Fruit fly (Drosophila melanogaster) whole organism, embryonic: ENCODE measurements around the gene Tsf2.

ENCODE experiments used
- Adf1 ChIP-seq: fragments of 200-800 bp; sonication (Bioruptor generic); IDR thresholded peaks from 2 replicates; pipeline ENCODE4 v1.3.6; 2022; ENCODE audit warnings: missing biosample characterization, missing genetic modification characterization
- Blimp-1 ChIP-seq: fragments of 200-800 bp; sonication (Bioruptor generic); optimal IDR thresholded peaks from 3 replicates; lab custom pipeline; 2018; ENCODE audit warnings: missing biosample characterization, missing genetic modification characterization, mild to moderate bottlenecking, moderate library complexity, missing genetic modification reagents
- Bteb2 ChIP-seq: fragments of 200-800 bp; sonication (Bioruptor generic); optimal IDR thresholded peaks from 2 replicates; lab custom pipeline; 2016; ENCODE audit warnings: missing biosample characterization, missing genetic modification characterization
- CG10959 ChIP-seq: fragments of 200-800 bp; sonication (Bioruptor generic); IDR thresholded peaks from 2 replicates; pipeline ENCODE4 v1.3.6; 2022; ENCODE audit warnings: missing biosample characterization, missing genetic modification characterization
- CG11456 ChIP-seq: fragments of 200-800 bp; sonication (Bioruptor generic); IDR thresholded peaks from 3 replicates; pipeline ENCODE4 v1.3.6; 2022; ENCODE audit warnings: missing biosample characterization, missing genetic modification characterization
- CG15269 ChIP-seq: fragments of 200-800 bp; sonication (Bioruptor generic); optimal IDR thresholded peaks from 2 replicates; lab custom pipeline; 2018; ENCODE audit warnings: missing biosample characterization, mild to moderate bottlenecking, missing genetic modification characterization, moderate library complexity
- CG16813 ChIP-seq: fragments of 200-800 bp; sonication (Bioruptor generic); IDR thresholded peaks from 3 replicates; pipeline ENCODE4 v1.3.6; 2022; ENCODE audit warnings: missing biosample characterization, missing genetic modification characterization; ENCODE audit not compliant: partially characterized antibody
- CG16863 ChIP-seq: fragments of 200-800 bp; sonication (Bioruptor generic); optimal IDR thresholded peaks from 3 replicates; lab custom pipeline; 2016; ENCODE audit warnings: missing biosample characterization, missing genetic modification characterization
- CG1792 ChIP-seq: fragments of 200-800 bp; sonication (Bioruptor generic); optimal IDR thresholded peaks from 2 replicates; lab custom pipeline; 2016; ENCODE audit warnings: missing biosample characterization, missing genetic modification characterization
- CG2199 ChIP-seq: fragments of 200-800 bp; sonication (Bioruptor generic); IDR thresholded peaks from 3 replicates; pipeline ENCODE4 v1.3.6; 2022; ENCODE audit warnings: missing biosample characterization, missing genetic modification characterization
- CG33213 ChIP-seq: fragments of 200-800 bp; sonication (Bioruptor generic); optimal IDR thresholded peaks from 3 replicates; lab custom pipeline; 2016; ENCODE audit warnings: missing biosample characterization, missing genetic modification characterization
- CG43689 ChIP-seq: fragments of 200-800 bp; sonication (Bioruptor generic); IDR thresholded peaks from 2 replicates; pipeline ENCODE4 v1.3.6; 2022; ENCODE audit warnings: missing biosample characterization, missing genetic modification characterization
- CG5180 ChIP-seq: fragments of 200-800 bp; sonication (Bioruptor generic); optimal IDR thresholded peaks from 3 replicates; lab custom pipeline; 2017; ENCODE audit warnings: missing biosample characterization, missing genetic modification characterization, mild to moderate bottlenecking, moderate library complexity, missing genetic modification reagents
- CG6175 ChIP-seq: fragments of 200-800 bp; sonication (Bioruptor generic); IDR thresholded peaks from 3 replicates; pipeline ENCODE4 v1.3.6; 2022; ENCODE audit warnings: missing biosample characterization, missing genetic modification characterization
- CG6254 ChIP-seq: fragments of 200-800 bp; sonication (Bioruptor generic); optimal IDR thresholded peaks from 3 replicates; lab custom pipeline; 2017; ENCODE audit warnings: mild to moderate bottlenecking, missing biosample characterization, missing genetic modification reagents, missing genetic modification characterization
- CG7963 ChIP-seq: fragments of 200-800 bp; sonication (Bioruptor generic); IDR thresholded peaks from 3 replicates; pipeline ENCODE4 v1.3.6; 2022; ENCODE audit warnings: missing biosample characterization, missing genetic modification characterization; ENCODE audit not compliant: partially characterized antibody
- CG8359 ChIP-seq: fragments of 200-800 bp; sonication (Bioruptor generic); optimal IDR thresholded peaks from 2 replicates; lab custom pipeline; 2017; ENCODE audit warnings: missing biosample characterization, mild to moderate bottlenecking, missing genetic modification characterization, borderline replicate concordance
- CHES-1-like ChIP-seq: fragments of 200-800 bp; sonication (Bioruptor generic); optimal IDR thresholded peaks from 2 replicates; lab custom pipeline; 2016; ENCODE audit warnings: missing biosample characterization, missing genetic modification characterization
- CoRest ChIP-seq: fragments of 200-800 bp; sonication (Bioruptor generic); optimal IDR thresholded peaks from 3 replicates; lab custom pipeline; 2018; ENCODE audit warnings: missing biosample characterization, mild to moderate bottlenecking, missing genetic modification characterization, moderate library complexity
- Deaf1 ChIP-seq: fragments of 200-800 bp; optimal IDR thresholded peaks from 3 replicates; lab custom pipeline; 2019; ENCODE audit warnings: missing biosample characterization, mild to moderate bottlenecking, missing genetic modification characterization, moderate library complexity
- H15 ChIP-seq: fragments of 200-800 bp; sonication (Bioruptor generic); IDR thresholded peaks from 3 replicates; pipeline ENCODE4 v1.3.6; 2022; ENCODE audit warnings: missing biosample characterization, missing genetic modification characterization
- Hr3 ChIP-seq: fragments of 200-800 bp; sonication (Bioruptor generic); optimal IDR thresholded peaks from 3 replicates; lab custom pipeline; 2016; ENCODE audit warnings: missing biosample characterization, missing genetic modification characterization
- Med ChIP-seq: fragments of 200-800 bp; sonication (Bioruptor generic); peaks from one replicate; lab custom pipeline; 2016; ENCODE audit warnings: missing biosample characterization, missing genetic modification characterization, mild to moderate bottlenecking, inconsistent platforms, moderate library complexity
- Pdp1 ChIP-seq, 2 experiments: fragments of 200-800 bp; sonication (Bioruptor generic); optimal IDR thresholded peaks; 3 replicates each; lab custom pipeline; 2016; ENCODE audit warnings: missing biosample characterization in 2 of 2, missing genetic modification characterization in 2 of 2, mild to moderate bottlenecking in 1 of 2, moderate library complexity in 1 of 2
- Scr ChIP-seq: fragments of 200-800 bp; sonication (Bioruptor generic); IDR thresholded peaks from 2 replicates; pipeline ENCODE4 v1.3.6; 2022; ENCODE audit warnings: missing biosample characterization, missing genetic modification characterization; ENCODE audit not compliant: partially characterized antibody
- Sox100B ChIP-seq: fragments of 200-800 bp; sonication (Bioruptor generic); optimal IDR thresholded peaks from 3 replicates; lab custom pipeline; 2018; ENCODE audit warnings: missing biosample characterization, mild to moderate bottlenecking, missing genetic modification characterization
- Ssrp ChIP-seq: fragments of 200-800 bp; sonication (Bioruptor generic); optimal IDR thresholded peaks from 2 replicates; lab custom pipeline; 2018; ENCODE audit warnings: missing biosample characterization, mild to moderate bottlenecking, missing genetic modification characterization, moderate library complexity
- amos ChIP-seq: fragments of 200-800 bp; sonication (Bioruptor generic); IDR thresholded peaks from 2 replicates; pipeline ENCODE4 v1.3.6; 2022; ENCODE audit warnings: missing biosample characterization, missing genetic modification characterization; ENCODE audit not compliant: partially characterized antibody
- ara ChIP-seq: fragments of 200-800 bp; sonication (Bioruptor generic); IDR thresholded peaks from 2 replicates; pipeline ENCODE4 v1.3.6; 2022; ENCODE audit warnings: missing biosample characterization, missing genetic modification characterization
- cg ChIP-seq: fragments of 200-800 bp; sonication (Bioruptor generic); optimal IDR thresholded peaks from 3 replicates; lab custom pipeline; 2019; ENCODE audit warnings: missing biosample characterization, mild to moderate bottlenecking, missing genetic modification characterization, moderate library complexity
- crol ChIP-seq: fragments of 200-800 bp; sonication (Bioruptor generic); IDR thresholded peaks from 2 replicates; pipeline ENCODE4 v1.3.6; 2022; ENCODE audit warnings: missing biosample characterization, missing genetic modification characterization
- dpn ChIP-seq, 2 experiments: fragments of 200-800 bp; sonication (Bioruptor generic); optimal IDR thresholded peaks; 3 replicates each; lab custom pipeline; 2016; ENCODE audit warnings: missing biosample characterization in 2 of 2, missing genetic modification characterization in 2 of 2
- ftz-f1 ChIP-seq: fragments of 200-800 bp; sonication (Bioruptor generic); optimal IDR thresholded peaks from 2 replicates; lab custom pipeline; 2016; ENCODE audit warnings: missing biosample characterization, missing genetic modification characterization
- hkb ChIP-seq, 2 experiments: fragments of 200-800 bp in 1 of 2; fragments of >200 bp in 1 of 2; sonication (Bioruptor generic) in 1 of 2; IDR thresholded peaks in 1 of 2; optimal IDR thresholded peaks in 1 of 2; 2 replicates each; pipeline versions ENCODE4 v1.3.6 to Lab custom; 2017 to 2022; ENCODE audit warnings: missing biosample characterization in 1 of 2, missing genetic modification characterization in 1 of 2
- insv ChIP-seq, 2 experiments: fragments of 200-800 bp; sonication (Bioruptor generic); optimal IDR thresholded peaks; 3 replicates each; lab custom pipeline; 2016 to 2018; ENCODE audit warnings: missing biosample characterization in 2 of 2, missing genetic modification characterization in 2 of 2
- ken ChIP-seq: fragments of 200-800 bp; sonication (Bioruptor generic); IDR thresholded peaks from 3 replicates; pipeline ENCODE4 v1.3.6; 2022; ENCODE audit warnings: missing biosample characterization, missing genetic modification characterization
- kni ChIP-seq: fragments of 200-800 bp; sonication (Bioruptor generic); optimal IDR thresholded peaks from 3 replicates; lab custom pipeline; 2017; ENCODE audit warnings: mild to moderate bottlenecking, missing biosample characterization, missing genetic modification reagents, missing genetic modification characterization
- maf-S ChIP-seq: fragments of 200-800 bp; sonication (Bioruptor generic); optimal IDR thresholded peaks from 2 replicates; lab custom pipeline; 2016; ENCODE audit warnings: missing biosample characterization, missing genetic modification characterization
- nerfin-1 ChIP-seq: fragments of 200-800 bp; sonication (Bioruptor generic); optimal IDR thresholded peaks from 3 replicates; lab custom pipeline; 2019; ENCODE audit warnings: missing biosample characterization, mild to moderate bottlenecking, missing genetic modification characterization, moderate library complexity
- onecut ChIP-seq: fragments of 200-800 bp; sonication (Bioruptor generic); IDR thresholded peaks from 2 replicates; pipeline ENCODE4 v1.3.6; 2022; ENCODE audit warnings: missing biosample characterization, missing genetic modification characterization
- sd ChIP-seq: fragments of 200-800 bp; sonication (Bioruptor generic); optimal IDR thresholded peaks from 3 replicates; lab custom pipeline; 2018; ENCODE audit warnings: missing biosample characterization, mild to moderate bottlenecking, missing genetic modification characterization, moderate library complexity
- sens ChIP-seq: fragments of 200-800 bp; sonication (Bioruptor generic); peaks from one replicate; lab custom pipeline; 2016; ENCODE audit warnings: missing biosample characterization, missing genetic modification characterization
- slp2 ChIP-seq: fragments of 200-800 bp; sonication (Bioruptor generic); optimal IDR thresholded peaks from 2 replicates; lab custom pipeline; 2016; ENCODE audit warnings: missing biosample characterization, missing genetic modification characterization
- so ChIP-seq: fragments of 200-800 bp; sonication (Bioruptor generic); IDR thresholded peaks from 3 replicates; pipeline ENCODE4 v1.3.6; 2022; ENCODE audit warnings: missing biosample characterization, missing genetic modification characterization
- sqz ChIP-seq: fragments of 200-800 bp; sonication (Bioruptor generic); optimal IDR thresholded peaks from 3 replicates; lab custom pipeline; 2018; ENCODE audit warnings: missing biosample characterization, mild to moderate bottlenecking, missing genetic modification characterization
- tna ChIP-seq: fragments of 200-800 bp; sonication (Bioruptor generic); IDR thresholded peaks from 2 replicates; pipeline ENCODE4 v1.3.6; 2022; ENCODE audit warnings: missing biosample characterization, missing genetic modification characterization; ENCODE audit not compliant: partially characterized antibody
- ttk ChIP-seq: fragments of 200-800 bp; sonication (Bioruptor generic); IDR thresholded peaks from 2 replicates; pipeline ENCODE4 v2.1.2; 2022; ENCODE audit warnings: missing biosample characterization, missing genetic modification characterization
- vfl ChIP-seq: fragments of 200-800 bp; sonication (Bioruptor generic); optimal IDR thresholded peaks from 2 replicates; lab custom pipeline; 2016; ENCODE audit warnings: missing biosample characterization, missing genetic modification characterization
- vvl ChIP-seq: fragments of 200-800 bp; sonication (Bioruptor generic); IDR thresholded peaks from 2 replicates; pipeline ENCODE4 v1.3.6; 2022; ENCODE audit warnings: missing biosample characterization, missing genetic modification characterization

Gene Tsf2

DNA sequence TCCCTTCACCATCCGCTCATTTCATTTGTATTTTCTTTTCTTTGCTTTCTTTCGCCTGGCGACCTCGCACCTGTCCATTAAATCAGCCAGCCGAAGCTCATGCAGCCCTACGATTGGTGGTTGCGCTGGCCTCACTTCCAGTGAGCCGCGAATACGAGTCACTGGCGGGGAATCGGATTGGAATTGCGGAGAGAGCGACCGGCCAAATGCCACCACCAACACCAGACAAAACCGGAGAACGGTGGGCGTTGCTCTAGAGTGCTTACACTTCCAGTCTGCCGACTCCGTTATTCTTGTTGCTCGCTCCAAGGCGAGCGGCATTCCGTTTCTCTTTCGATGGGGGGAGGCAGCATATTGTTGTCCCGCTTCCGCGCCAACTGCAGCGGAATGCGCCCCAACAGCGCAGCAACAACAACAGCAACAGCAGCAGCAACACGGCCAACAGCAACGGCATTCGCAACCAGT, 46.7 kb upstream of the Tsf2 start, which contains the start of gene ara (continued):
- peak; percentile 62 for TF ChIP-seq crol (GFP tag; lab: Robert Waterston, UW)
- 0 out of 3 replicates have a peak, but pooled peaks have one; percentile 31 for TF ChIP-seq CG16813 (GFP tag; lab: Robert Waterston, UW)
- peak; percentile 99 for TF ChIP-seq sd
- TF ChIP-seq Deaf1: peak; percentile 89
- no peak for TF ChIP-seq tna (GFP tag; lab: Robert Waterston, UW)
- TF ChIP-seq CG33213 (GFP tag; lab: Kevin White, UChicago): no peak
- no peak for TF ChIP-seq Ssrp (tag; lab: Kevin White, UChicago)
- TF ChIP-seq CG6254 (GFP tag; lab: Kevin White, UChicago): no peak
- peak; percentile 98 for TF ChIP-seq CG5180 (GFP tag; lab: Kevin White, UChicago)
- TF ChIP-seq cg (GFP tag; lab: Kevin White, UChicago): peak; percentile 31
- TF ChIP-seq CG43689 (GFP tag; lab: Robert Waterston, UW): no peak
- TF ChIP-seq Sox100B (GFP tag; lab: Kevin White, UChicago): no peak
- peak; percentile 43; the same call in 1 of the 3 replicates for TF ChIP-seq CG2199 (GFP tag; lab: Robert Waterston, UW)
- TF ChIP-seq amos (GFP tag; lab: Robert Waterston, UW): no peak
- peak; percentile 93 for TF ChIP-seq nerfin-1 (tag; lab: Kevin White, UChicago)
- TF ChIP-seq Hr3 (GFP tag; lab: Kevin White, UChicago): no peak
- TF ChIP-seq Med (GFP tag; lab: Kevin White, UChicago): peak; percentile 52
- TF ChIP-seq H15 (GFP tag; lab: Robert Waterston, UW): no peak
- peak; percentile 18 for TF ChIP-seq CoRest (tag; lab: Kevin White, UChicago)
- TF ChIP-seq sens (GFP tag; lab: Kevin White, UChicago): peak; percentile 53
- TF ChIP-seq ftz-f1 (GFP tag; lab: Kevin White, UChicago): peak; percentile 54
- TF ChIP-seq Adf1 (GFP tag; lab: Robert Waterston, UW): peak; percentile 38; the same call in 1 of the 2 replicates
- TF ChIP-seq vfl (GFP tag; lab: Kevin White, UChicago): no peak
- peak; percentile 51; the same call in 1 of the 3 replicates for TF ChIP-seq so (GFP tag; lab: Robert Waterston, UW)
- no peak for TF ChIP-seq Bteb2 (GFP tag; lab: Kevin White, UChicago)
- TF ChIP-seq Pdp1 (GFP tag; optimal IDR thresholded peaks at IDR 0.05; lab: Kevin White, UChicago): no peak
- no peak for TF ChIP-seq CG16863 (GFP tag; lab: Kevin White, UChicago)
- TF ChIP-seq ara (GFP tag; lab: Robert Waterston, UW): peak; percentile 32; the same call in 1 of the 2 replicates
- no peak for TF ChIP-seq CHES-1-like
- TF ChIP-seq CG8359: no peak
- TF ChIP-seq CG1792 (GFP tag; lab: Kevin White, UChicago): no peak
- no peak for TF ChIP-seq CG10959 (GFP tag; lab: Robert Waterston, UW)
- TF ChIP-seq onecut (GFP tag; lab: Robert Waterston, UW): no peak
- no peak for TF ChIP-seq ttk (GFP tag; lab: Robert Waterston, UW)
- no peak for TF ChIP-seq sqz
- TF ChIP-seq CG15269 (tag; lab: Kevin White, UChicago): no peak
- TF ChIP-seq dpn (GFP tag; optimal IDR thresholded peaks at IDR 0.05; lab: Kevin White, UChicago): no peak
- no peak for TF ChIP-seq CG7963 (GFP tag; lab: Robert Waterston, UW)
- no peak for TF ChIP-seq maf-S
- TF ChIP-seq CG11456 (GFP tag; lab: Robert Waterston, UW): no peak
- TF ChIP-seq insv (GFP tag; optimal IDR thresholded peaks at IDR 0.05; lab: Kevin White, UChicago): peak in 1 of 2 experiments; percentile 24
- TF ChIP-seq hkb (optimal IDR thresholded peaks at IDR 0.05; lab: Kevin White, UChicago): no peak
- TF ChIP-seq hkb (GFP tag; IDR thresholded peaks at IDR 0.05; lab: Robert Waterston, UW): 0 out of 2 replicates have a peak, but pooled peaks have one; percentile 23
- peak; percentile 31 for TF ChIP-seq kni (GFP tag; lab: Kevin White, UChicago)
- TF ChIP-seq vvl: 0 out of 2 replicates have a peak, but pooled peaks have one; percentile 20
- no peak for TF ChIP-seq Blimp-1 (GFP tag; lab: Kevin White, UChicago)
- TF ChIP-seq Scr (GFP tag; lab: Robert Waterston, UW): 0 out of 2 replicates have a peak, but pooled peaks have one; percentile 14
- 0 out of 3 replicates have a peak, but pooled peaks have one; percentile 16 for TF ChIP-seq CG6175 (GFP tag; lab: Robert Waterston, UW)
- no peak for TF ChIP-seq slp2 (GFP tag; lab: Kevin White, UChicago)
- TF ChIP-seq ken (GFP tag; lab: Robert Waterston, UW): no peak
